Fruit fly (Drosophila melanogaster): ENCODE measurements around the gene fry.

fry gene

dm6 chr3L:9615443-9616141 lies 63.3 kb downstream of the fry start:
- TF ChIP-seq CG8478 (optimal IDR thresholded peaks at IDR 0.05) (no peak), pan (optimal IDR thresholded peaks at IDR 0.05) (no peak), Dll (optimal IDR thresholded peaks at IDR 0.05) (no peak)

DNA sequence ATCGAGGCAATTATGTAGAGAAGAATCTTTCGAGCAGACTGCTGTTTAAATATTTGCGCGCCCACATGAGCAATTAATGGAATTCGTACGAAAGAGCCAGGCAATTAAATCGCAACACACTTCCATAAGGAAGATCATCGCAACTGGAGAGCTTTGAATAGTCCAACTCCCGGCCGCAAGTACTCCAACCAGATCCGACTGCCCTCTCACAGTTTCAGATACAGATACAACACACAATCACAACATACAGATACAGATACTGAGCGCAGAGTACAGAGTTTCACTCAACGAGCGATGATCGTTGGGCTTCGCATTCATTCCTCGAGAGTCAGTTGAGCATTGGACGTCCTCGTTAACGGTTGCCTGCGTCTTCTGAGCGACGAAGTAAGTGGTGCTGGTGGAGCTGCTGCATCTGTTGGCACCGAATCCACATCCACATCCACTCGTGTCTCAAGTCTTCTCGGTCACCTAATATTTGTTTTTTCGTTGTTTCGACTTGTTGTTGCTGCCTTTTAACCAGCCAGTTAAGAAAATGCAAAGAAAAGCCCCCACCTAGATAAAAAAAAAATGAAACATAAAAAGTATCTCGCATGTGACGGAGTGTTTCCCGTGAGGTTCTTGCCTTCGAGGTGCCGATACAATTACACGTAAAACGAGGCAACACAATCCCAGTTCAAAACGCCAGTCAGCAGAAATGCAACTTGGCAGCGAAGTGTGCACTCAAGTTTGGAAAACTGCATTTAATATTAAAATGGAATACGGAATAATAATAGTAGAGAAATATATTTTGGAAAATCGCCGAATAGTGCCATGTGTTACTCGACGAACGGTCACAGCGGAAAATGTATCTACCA lies 64.1 kb downstream of the fry start, which contains the start of gene LanB2:
TSS of gene LanB2 (plus strand) at position 326 of the 854 bp plus-strand sequence.
- TF ChIP-seq pan (optimal IDR thresholded peaks at IDR 0.05), result no peak
- TF ChIP-seq usp (GFP tag; optimal IDR thresholded peaks at IDR 0.05), result no peak
- no peak for TF ChIP-seq CG8478 (optimal IDR thresholded peaks at IDR 0.05)
- no peak for TF ChIP-seq EcR (GFP tag; optimal IDR thresholded peaks at IDR 0.05)
- TF ChIP-seq psq (optimal IDR thresholded peaks at IDR 0.05), result no peak
- no peak for TF ChIP-seq Dll (optimal IDR thresholded peaks at IDR 0.05)

DNA sequence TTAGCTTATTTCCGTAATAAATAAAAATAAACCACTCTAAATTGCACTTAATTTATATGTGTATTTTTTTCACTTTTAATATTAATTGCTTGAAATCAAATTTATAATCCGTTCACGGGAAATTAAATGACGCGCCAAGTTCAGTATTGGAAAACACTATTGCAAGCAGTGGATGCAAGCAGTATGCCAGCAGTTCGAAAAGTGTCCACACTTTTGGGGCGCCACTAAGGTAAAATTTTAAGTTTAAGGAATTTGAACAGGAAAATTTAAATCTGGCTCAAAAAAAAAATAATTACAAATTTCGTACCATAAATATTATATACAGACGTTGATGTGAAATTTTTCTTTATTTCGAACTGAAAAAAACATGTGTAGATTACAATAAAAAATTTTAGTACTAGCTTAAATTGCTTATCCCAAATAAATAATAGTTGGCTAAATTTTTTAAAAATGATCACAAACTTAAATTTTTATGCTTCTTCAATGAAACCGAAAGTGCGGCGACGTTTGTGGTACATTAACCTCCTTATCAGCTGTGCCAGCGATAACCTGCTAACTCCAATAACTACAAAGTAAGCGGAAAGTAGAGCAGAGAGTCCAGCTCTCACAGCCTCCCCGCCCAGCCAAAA lies 64.8 kb downstream of the fry start:
- TF ChIP-seq usp (GFP tag; optimal IDR thresholded peaks at IDR 0.05) (no peak), EcR (GFP tag; optimal IDR thresholded peaks at IDR 0.05) (no peak), Dll (optimal IDR thresholded peaks at IDR 0.05) (no peak), pan (optimal IDR thresholded peaks at IDR 0.05) (no peak), CG8478 (optimal IDR thresholded peaks at IDR 0.05) (no peak), psq (optimal IDR thresholded peaks at IDR 0.05) (no peak)

dm6 chr3L:9601225-9601624 lies 77.7 kb downstream of the fry start, which contains the start of the genes CG3088 and CG3306:
CG3088 (minus strand) TSS chr3L:9601325.
CG3306 (plus strand) TSS chr3L:9601523.
- no peak for TF ChIP-seq Dll (optimal IDR thresholded peaks at IDR 0.05)
- TF ChIP-seq CG8478 (optimal IDR thresholded peaks at IDR 0.05), result no peak
- TF ChIP-seq pan (optimal IDR thresholded peaks at IDR 0.05), result no peak
- no peak for TF ChIP-seq psq (optimal IDR thresholded peaks at IDR 0.05)
- TF ChIP-seq usp (GFP tag; optimal IDR thresholded peaks at IDR 0.05), result no peak
- no peak for TF ChIP-seq EcR (GFP tag; optimal IDR thresholded peaks at IDR 0.05)

- TF ChIP-seq Dll (optimal IDR thresholded peaks at IDR 0.05) (no peak), EcR (GFP tag; optimal IDR thresholded peaks at IDR 0.05) (no peak), psq (optimal IDR thresholded peaks at IDR 0.05) (no peak), CG8478 (optimal IDR thresholded peaks at IDR 0.05) (no peak), usp (GFP tag; optimal IDR thresholded peaks at IDR 0.05) (no peak), pan (optimal IDR thresholded peaks at IDR 0.05) (no peak)
These were observed 80.2 kb downstream of the fry start, which contains the start of gene CG3222 for dm6 chr3L:9598688-9599087. CG3222 (plus strand) TSS chr3L:9598988.

DNA sequence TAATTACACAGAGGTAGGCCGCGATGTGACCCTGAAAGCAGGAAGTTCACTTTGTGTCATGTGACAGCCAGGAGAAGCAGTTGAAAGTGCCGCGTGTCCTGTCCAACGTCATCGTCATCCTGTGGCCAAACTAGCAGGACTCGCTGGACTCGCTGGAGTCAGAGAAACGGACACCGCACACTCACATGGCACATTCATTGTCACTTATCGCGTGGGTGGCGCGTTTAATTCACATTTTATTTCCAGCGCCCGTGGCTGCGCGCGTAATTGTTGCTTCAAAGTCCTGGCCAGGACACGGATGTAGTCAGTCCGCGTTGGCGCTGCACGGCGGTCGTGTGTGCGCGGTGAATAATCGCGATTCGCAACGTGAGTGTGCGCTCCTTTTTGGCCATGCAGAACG lies 81.4 kb downstream of the fry start, which contains the start of gene Tmc:
TSS of gene Tmc (plus strand) at position 301 of the 400 bp plus-strand sequence.
- TF ChIP-seq EcR (GFP tag; optimal IDR thresholded peaks at IDR 0.05) (no peak), usp (GFP tag; optimal IDR thresholded peaks at IDR 0.05) (no peak), pan (optimal IDR thresholded peaks at IDR 0.05) (no peak), Dll (optimal IDR thresholded peaks at IDR 0.05) (no peak), CG8478 (optimal IDR thresholded peaks at IDR 0.05) (no peak), psq (optimal IDR thresholded peaks at IDR 0.05) (no peak)

- TF ChIP-seq Dll (optimal IDR thresholded peaks at IDR 0.05) (no peak), psq (optimal IDR thresholded peaks at IDR 0.05) (no peak), usp (GFP tag; optimal IDR thresholded peaks at IDR 0.05) (no peak), pan (optimal IDR thresholded peaks at IDR 0.05) (no peak)
These were observed 95.5 kb downstream of the fry start for dm6 chr3L:9583388-9583787.

Measured in whole organism.